Fruit fly (Drosophila melanogaster) whole organism, wandering third instar larva: ENCODE results near the gene CG34164.

Source experiments
- Abd-B ChIP-seq: fragments of >200 bp; optimal IDR thresholded peaks from 2 replicates; lab custom pipeline; 2017; ENCODE audit warnings: missing biosample characterization, missing genetic modification characterization
- CG32264 ChIP-seq: fragments of 200-800 bp; sonication (Bioruptor generic); optimal IDR thresholded peaks from 2 replicates; lab custom pipeline; 2016; ENCODE audit warnings: missing biosample characterization, missing genetic modification characterization
- CG9705 ChIP-seq: fragments of 200-800 bp; sonication (Bioruptor generic); optimal IDR thresholded peaks from 2 replicates; lab custom pipeline; 2018; ENCODE audit warnings: missing biosample characterization, mild to moderate bottlenecking, missing genetic modification characterization
- CrebA ChIP-seq: fragments of 200-800 bp; sonication (Bioruptor generic); optimal IDR thresholded peaks from 2 replicates; lab custom pipeline; 2016; ENCODE audit warnings: missing biosample characterization, mild to moderate bottlenecking, missing genetic modification characterization, borderline replicate concordance
- Dfd ChIP-seq: fragments of >200 bp; optimal IDR thresholded peaks from 2 replicates; lab custom pipeline; 2017; ENCODE audit warnings: missing biosample characterization, missing genetic modification characterization
- Dif ChIP-seq: fragments of 200-275, 200-300 bp; sonication (Bioruptor generic); optimal IDR thresholded peaks from 2 replicates; lab custom pipeline; 2018; ENCODE audit warnings: missing biosample characterization, missing genetic modification characterization; ENCODE audit not compliant: partially characterized antibody
- GATAd ChIP-seq: sonication (Bioruptor generic); optimal IDR thresholded peaks from 2 replicates; lab custom pipeline; 2016; ENCODE audit warnings: missing biosample characterization, missing genetic modification characterization
- HLH106 ChIP-seq: fragments of 200-800 bp; optimal IDR thresholded peaks from 3 replicates; lab custom pipeline; 2019; ENCODE audit warnings: missing biosample characterization, mild to moderate bottlenecking, missing genetic modification characterization, moderate library complexity
- Hnf4 ChIP-seq: fragments of 200-800 bp; sonication (Bioruptor generic); optimal IDR thresholded peaks from 2 replicates; lab custom pipeline; 2016; ENCODE audit warnings: missing biosample characterization, mild to moderate bottlenecking, missing genetic modification characterization
- Hr78 ChIP-seq: fragments of >200 bp; optimal IDR thresholded peaks from 2 replicates; lab custom pipeline; 2017; ENCODE audit warnings: missing biosample characterization, missing genetic modification characterization
- Hr83 ChIP-seq: fragments of 200-300 bp; sonication (Bioruptor generic); optimal IDR thresholded peaks from 2 replicates; lab custom pipeline; 2016; ENCODE audit warnings: missing biosample characterization, mild to moderate bottlenecking, missing genetic modification characterization, moderate library complexity; ENCODE audit not compliant: poor library complexity, severe bottlenecking
- Jra ChIP-seq: sonication (Bioruptor generic); optimal IDR thresholded peaks from 2 replicates; lab custom pipeline; 2016; ENCODE audit warnings: missing biosample characterization, missing genetic modification characterization
- Mio ChIP-seq: sonication (Bioruptor generic); optimal IDR thresholded peaks from 2 replicates; lab custom pipeline; 2016; ENCODE audit warnings: missing biosample characterization, missing genetic modification characterization
- Myc ChIP-seq: fragments of >200 bp; optimal IDR thresholded peaks from 2 replicates; lab custom pipeline; 2017
- N ChIP-seq: fragments of >200 bp; optimal IDR thresholded peaks from 2 replicates; lab custom pipeline; 2018; ENCODE audit warnings: missing biosample characterization, missing external identifiers, missing genetic modification characterization
- OdsH ChIP-seq: fragments of 200-800 bp; sonication (Bioruptor generic); optimal IDR thresholded peaks from 2 replicates; lab custom pipeline; 2016; ENCODE audit warnings: missing biosample characterization, mild to moderate bottlenecking, missing genetic modification characterization
- Rel ChIP-seq, 2 experiments: fragments of 200-800 bp; sonication (Bioruptor generic) in 1 of 2; optimal IDR thresholded peaks; 2 replicates in 1 of 2; 3 replicates in 1 of 2; lab custom pipeline; 2016 to 2019; ENCODE audit warnings: mild to moderate bottlenecking in 2 of 2, missing biosample characterization in 2 of 2, missing genetic modification characterization in 2 of 2, moderate library complexity in 1 of 2
- Sp1 ChIP-seq: fragments of 200-800 bp; sonication (Bioruptor generic); optimal IDR thresholded peaks from 3 replicates; lab custom pipeline; 2019; ENCODE audit warnings: missing biosample characterization, mild to moderate bottlenecking, missing genetic modification characterization, moderate library complexity
- Vsx2 ChIP-seq: fragments of 200-300, 225-300 bp; sonication (Bioruptor generic); optimal IDR thresholded peaks from 2 replicates; lab custom pipeline; 2018; ENCODE audit warnings: missing biosample characterization, missing genetic modification characterization; ENCODE audit not compliant: partially characterized antibody
- br ChIP-seq: fragments of 200-800 bp; sonication (Bioruptor generic); optimal IDR thresholded peaks from 2 replicates; lab custom pipeline; 2016; ENCODE audit warnings: missing biosample characterization, missing genetic modification characterization
- brk ChIP-seq: fragments of 200-800 bp; sonication (Bioruptor generic); optimal IDR thresholded peaks from 2 replicates; lab custom pipeline; 2016; ENCODE audit warnings: missing biosample characterization, mild to moderate bottlenecking, missing genetic modification characterization
- dl ChIP-seq, 2 experiments: fragments of 175-275, 200-275 bp in 1 of 2; fragments of 200-275 bp in 1 of 2; sonication (Bioruptor generic); optimal IDR thresholded peaks; lab custom pipeline; 2018; ENCODE audit warnings: mild to moderate bottlenecking in 2 of 2, missing biosample characterization in 2 of 2, missing genetic modification characterization in 2 of 2, moderate library complexity in 2 of 2; ENCODE audit not compliant: partially characterized antibody in 2 of 2, insufficient read depth in 1 of 2
- dmrt93B ChIP-seq: fragments of 200-800 bp; sonication (Bioruptor generic); optimal IDR thresholded peaks from 2 replicates; lab custom pipeline; 2018; ENCODE audit warnings: missing biosample characterization, mild to moderate bottlenecking, missing genetic modification characterization
- dsf ChIP-seq: sonication (Bioruptor generic); optimal IDR thresholded peaks from 2 replicates; lab custom pipeline; 2016; ENCODE audit warnings: missing biosample characterization, missing genetic modification characterization, borderline replicate concordance
- ey ChIP-seq: fragments of 200-800 bp; sonication (Bioruptor generic); optimal IDR thresholded peaks from 2 replicates; lab custom pipeline; 2016; ENCODE audit warnings: missing biosample characterization, missing genetic modification characterization
- foxo ChIP-seq, 2 experiments: fragments of 200-800 bp; sonication (Bioruptor generic); optimal IDR thresholded peaks; 2 replicates in 1 of 2; 3 replicates in 1 of 2; lab custom pipeline; 2016 to 2017; ENCODE audit warnings: missing biosample characterization in 2 of 2, missing genetic modification characterization in 2 of 2
- fru ChIP-seq: fragments of 200-800 bp; sonication (Bioruptor generic); optimal IDR thresholded peaks from 3 replicates; lab custom pipeline; 2016; ENCODE audit warnings: missing biosample characterization, mild to moderate bottlenecking, missing genetic modification characterization
- h ChIP-seq: fragments of 200-800 bp; sonication (Bioruptor generic); optimal IDR thresholded peaks from 3 replicates; lab custom pipeline; 2016; ENCODE audit warnings: missing biosample characterization, mild to moderate bottlenecking, missing genetic modification characterization
- jim ChIP-seq: fragments of 175-275, 200-325 bp; sonication (Bioruptor generic); optimal IDR thresholded peaks from 2 replicates; lab custom pipeline; 2016; ENCODE audit warnings: missing biosample characterization, mild to moderate bottlenecking, missing genetic modification characterization
- lola ChIP-seq: fragments of >200 bp; optimal IDR thresholded peaks from 2 replicates; lab custom pipeline; 2017; ENCODE audit warnings: missing biosample characterization, missing genetic modification characterization
- pan ChIP-seq: fragments of >200 bp; optimal IDR thresholded peaks from 2 replicates; lab custom pipeline; 2017
- psq ChIP-seq: fragments of 200-800 bp; sonication (Bioruptor generic); optimal IDR thresholded peaks from 3 replicates; lab custom pipeline; 2017; ENCODE audit warnings: missing biosample characterization, mild to moderate bottlenecking, missing genetic modification characterization, moderate library complexity
- rgr ChIP-seq: fragments of 200-800 bp; sonication (Bioruptor generic); optimal IDR thresholded peaks from 3 replicates; lab custom pipeline; 2016; ENCODE audit warnings: missing biosample characterization, mild to moderate bottlenecking, missing genetic modification characterization
- sage ChIP-seq: fragments of 200-800 bp; sonication (Bioruptor generic); optimal IDR thresholded peaks from 2 replicates; lab custom pipeline; 2016; ENCODE audit warnings: missing biosample characterization, mild to moderate bottlenecking, missing genetic modification characterization
- sv ChIP-seq: fragments of 200-800 bp; sonication (Bioruptor generic); optimal IDR thresholded peaks from 3 replicates; lab custom pipeline; 2016; ENCODE audit warnings: missing biosample characterization, missing genetic modification characterization
- tai ChIP-seq: sonication (Bioruptor generic); optimal IDR thresholded peaks from 2 replicates; lab custom pipeline; 2016; ENCODE audit warnings: missing biosample characterization, missing genetic modification characterization
- usp ChIP-seq: fragments of >200 bp; optimal IDR thresholded peaks from 2 replicates; lab custom pipeline; 2017; ENCODE audit warnings: missing biosample characterization, missing genetic modification characterization
- woc ChIP-seq: sonication (Bioruptor generic); optimal IDR thresholded peaks from 2 replicates; lab custom pipeline; 2016; ENCODE audit warnings: missing biosample characterization, mild to moderate bottlenecking, missing genetic modification characterization

CG34164 gene

dm6 chr2L:12055837-12056388 lies at the start of gene CG34164, which contains the start of the genes JhI-21 and RpL7-like:
Gene CG34164 (plus strand): TSS chr2L:12056348.
Gene JhI-21 (minus strand): TSS chr2L:12056042.
Gene RpL7-like (plus strand): TSS chr2L:12056326.
- TF ChIP-seq Sp1 (GFP tag; lab: Kevin White, UChicago) (peak; percentile 47), Dif (GFP tag; lab: Kevin White, UChicago) (peak; percentile 96), fru (GFP tag; lab: Kevin White, UChicago) (no peak), CrebA (GFP tag; lab: Kevin White, UChicago) (no peak), dl (GFP tag; optimal IDR thresholded peaks at IDR 0.05; lab: Kevin White, UChicago; ENCODE audit: insufficient read depth in 1 of 2, partially characterized antibody in 2 of 2) (peak; percentile 75 to 89), foxo (GFP tag; optimal IDR thresholded peaks at IDR 0.05; lab: Kevin White, UChicago) (peak in 1 of 2 experiments; percentile 6), h (GFP tag; lab: Kevin White, UChicago) (peak; percentile 7), Myc (peak; percentile 12), rgr (GFP tag; lab: Kevin White, UChicago) (no peak), Vsx2 (GFP tag; lab: Kevin White, UChicago) (peak; percentile 72), usp (GFP tag; lab: Kevin White, UChicago) (no peak)

- TF ChIP-seq lola (no peak), dmrt93B (GFP tag; lab: Kevin White, UChicago) (peak; percentile 86), psq (peak; percentile 88), rgr (GFP tag; lab: Kevin White, UChicago) (peak; percentile 83), dl (GFP tag; optimal IDR thresholded peaks at IDR 0.05; lab: Kevin White, UChicago; ENCODE audit: insufficient read depth in 1 of 2, partially characterized antibody in 2 of 2) (peak; percentile 56 to 70), ey (peak; percentile 54), Hnf4 (GFP tag; lab: Kevin White, UChicago) (no peak), woc (peak; percentile 93), Rel (GFP tag; optimal IDR thresholded peaks at IDR 0.05; lab: Kevin White, UChicago) (no peak), Rel (tag; optimal IDR thresholded peaks at IDR 0.05; lab: Kevin White, UChicago) (peak; percentile 87), br (peak; percentile 57), Hr83 (GFP tag; lab: Kevin White, UChicago) (peak; percentile 78), Jra (no peak), sv (GFP tag; lab: Kevin White, UChicago) (peak; percentile 88), Abd-B (no peak), sage (peak; percentile 77), jim (GFP tag; lab: Kevin White, UChicago) (peak; percentile 70), Vsx2 (GFP tag; lab: Kevin White, UChicago) (no peak), foxo (GFP tag; optimal IDR thresholded peaks at IDR 0.05; lab: Kevin White, UChicago) (peak; percentile 62 to 88), CrebA (GFP tag; lab: Kevin White, UChicago) (no peak), N (GFP tag; lab: Kevin White, UChicago) (no peak), Myc (no peak), HLH106 (peak; percentile 95), Mio (GFP tag; lab: Kevin White, UChicago) (no peak), Sp1 (GFP tag; lab: Kevin White, UChicago) (peak; percentile 97), CG32264 (GFP tag; lab: Kevin White, UChicago) (peak; percentile 46), tai (no peak), usp (GFP tag; lab: Kevin White, UChicago) (no peak), OdsH (peak; percentile 86), fru (GFP tag; lab: Kevin White, UChicago) (peak; percentile 83), GATAd (GFP tag; lab: Kevin White, UChicago) (no peak), h (GFP tag; lab: Kevin White, UChicago) (peak; percentile 64), dsf (GFP tag; lab: Kevin White, UChicago) (no peak), Dfd (GFP tag; lab: Kevin White, UChicago) (peak; percentile 30), brk (GFP tag; lab: Kevin White, UChicago) (no peak), CG9705 (peak; percentile 87), pan (lab: Kevin White, UChicago) (no peak), Dif (GFP tag; lab: Kevin White, UChicago) (no peak), Hr78 (no peak)
These were observed 49.5 kb upstream of the CG34164 start for dm6 chr2L:12006397-12007330.
